Worm (Caenorhabditis elegans) whole organism, L1 larva: Measurements from ENCODE around the gene tkt-1.

ENCODE experiments used
- Y116A8C.19 ChIP-seq: sonication (generic microtip); optimal IDR thresholded peaks from 2 replicates; lab custom pipeline; 2016; ENCODE audit warnings: missing compliant biosample characterization, missing genetic modification characterization, borderline replicate concordance
- aly-2 ChIP-seq: fragments of 150-350 bp; optimal IDR thresholded peaks from 2 replicates; lab custom pipeline; 2014; ENCODE audit warnings: missing biosample characterization, missing genetic modification characterization
- ama-1 ChIP-seq: fragments of 150-350 bp; optimal IDR thresholded peaks from 2 replicates; lab custom pipeline; 2014
- ceh-82 ChIP-seq, 3 experiments: fragments of 150-350 bp in 1 of 3; sonication (generic microtip) in 2 of 3; optimal IDR thresholded peaks; 2 replicates each; lab custom pipeline; 2014 to 2017; ENCODE audit warnings: missing biosample characterization in 3 of 3, missing genetic modification characterization in 3 of 3
- efl-3 ChIP-seq: fragments of 200-800 bp; sonication (Bioruptor generic); optimal IDR thresholded peaks from 2 replicates; lab custom pipeline; 2018; ENCODE audit warnings: mild to moderate bottlenecking, missing genetic modification characterization, missing compliant biosample characterization
- egl-27 ChIP-seq, 2 experiments: fragments of 150-350 bp in 1 of 2; sonication (generic microtip); optimal IDR thresholded peaks; 3 replicates each; lab custom pipeline; 2017 to 2018; ENCODE audit warnings: missing biosample characterization in 2 of 2, missing genetic modification characterization in 2 of 2, missing genetic modification reagents in 2 of 2
- fkh-10 ChIP-seq: sonication (generic microtip); optimal IDR thresholded peaks from 2 replicates; lab custom pipeline; 2017; ENCODE audit warnings: missing biosample characterization, missing genetic modification reagents, missing genetic modification characterization
- lin-35 ChIP-seq, 2 experiments: fragments of 150-350 bp; optimal IDR thresholded peaks; 2 replicates each; lab custom pipeline; 2014; ENCODE audit warnings: missing biosample characterization in 2 of 2, missing genetic modification characterization in 2 of 2, missing genetic modification reagents in 2 of 2
- nhr-19 ChIP-seq: fragments of 200-800 bp; sonication (Bioruptor generic); conservative IDR thresholded peaks from 2 replicates; pipeline ENCODE4 v1.3.6; 2022; ENCODE audit warnings: missing genetic modification characterization, missing compliant biosample characterization
- nhr-85 ChIP-seq: sonication (generic microtip); peaks from one replicate; lab custom pipeline; 2016; ENCODE audit warnings: missing genetic modification characterization, inconsistent platforms, missing compliant biosample characterization
- pag-3 ChIP-seq: sonication (generic microtip); optimal IDR thresholded peaks from 2 replicates; lab custom pipeline; 2017; ENCODE audit warnings: missing genetic modification characterization, mild to moderate bottlenecking, missing compliant biosample characterization, antibody characterized with exemption, borderline replicate concordance; ENCODE audit not compliant: insufficient read depth
- snpc-4 ChIP-seq: fragments of 150-350 bp; optimal IDR thresholded peaks from 2 replicates; lab custom pipeline; 2014; ENCODE audit warnings: missing biosample characterization, missing genetic modification characterization
- unc-62 ChIP-seq: fragments of 150-350 bp; optimal IDR thresholded peaks from 2 replicates; lab custom pipeline; 2014; ENCODE audit warnings: missing biosample characterization, missing genetic modification reagents, missing genetic modification characterization
- zag-1 ChIP-seq: fragments of 150-350 bp; optimal IDR thresholded peaks from 2 replicates; lab custom pipeline; 2014; ENCODE audit warnings: missing biosample characterization, missing genetic modification characterization

- TF ChIP-seq Y116A8C.19 (tag; lab: Kevin White, UChicago) (no peak), snpc-4 (no peak), efl-3 (GFP tag; lab: Kevin White, UChicago) (no peak), ama-1 (lab: Kevin White, UChicago) (no peak), fkh-10 (GFP tag; lab: Kevin White, UChicago) (no peak), aly-2 (tag; lab: Kevin White, UChicago) (no peak), lin-35 (GFP tag; optimal IDR thresholded peaks at IDR 0.05; lab: Kevin White, UChicago) (no peak), nhr-85 (no peak), ceh-82 (tag; optimal IDR thresholded peaks at IDR 0.05; lab: Kevin White, UChicago) (no peak), unc-62 (GFP tag; lab: Kevin White, UChicago) (no peak), zag-1 (tag; lab: Kevin White, UChicago) (no peak), nhr-19 (no peak), egl-27 (tag; optimal IDR thresholded peaks at IDR 0.05; lab: Kevin White, UChicago) (no peak), pag-3 (tag; lab: Kevin White, UChicago) (no peak)
Observed at ce11 chrIV:10286655-10287054, 43.2 kb downstream of the tkt-1 start, which contains the start of gene ebax-1.
